Worm (Caenorhabditis elegans) whole organism, L1 larva: ENCODE measurements around the gene C04E12.5.

Experiments used
- ceh-88 ChIP-seq: fragments of 200-800 bp; sonication (Bioruptor generic); IDR thresholded peaks from 2 replicates; pipeline ENCODE4 v1.3.6; 2022; ENCODE audit warnings: missing genetic modification characterization, missing compliant biosample characterization
- ces-1 ChIP-seq: fragments of 150-350 bp; optimal IDR thresholded peaks from 2 replicates; lab custom pipeline; 2014; ENCODE audit warnings: missing biosample characterization, missing genetic modification reagents, missing genetic modification characterization
- elt-3 ChIP-seq, 6 experiments: fragments of 150-350 bp in 1 of 6; sonication (generic microtip); optimal IDR thresholded peaks; 2 replicates each; lab custom pipeline; 2017 to 2018; ENCODE audit warnings: missing biosample characterization in 6 of 6, missing genetic modification characterization in 6 of 6, inconsistent platforms in 1 of 6
- fos-1 ChIP-seq: fragments of 150-350 bp; optimal IDR thresholded peaks from 2 replicates; lab custom pipeline; 2014; ENCODE audit warnings: missing biosample characterization, missing genetic modification characterization
- lin-15B ChIP-seq: fragments of 150-350 bp; sonication (generic microtip); optimal IDR thresholded peaks from 3 replicates; lab custom pipeline; 2014; ENCODE audit warnings: missing biosample characterization, missing genetic modification characterization
- lin-35 ChIP-seq, 2 experiments: fragments of 150-350 bp; optimal IDR thresholded peaks; 2 replicates each; lab custom pipeline; 2014; ENCODE audit warnings: missing biosample characterization in 2 of 2, missing genetic modification characterization in 2 of 2, missing genetic modification reagents in 2 of 2
- lin-39 ChIP-seq: fragments of 150-350 bp; optimal IDR thresholded peaks from 2 replicates; lab custom pipeline; 2014; ENCODE audit warnings: missing biosample characterization, missing genetic modification reagents, missing genetic modification characterization
- mep-1 ChIP-seq: fragments of 150-350 bp; optimal IDR thresholded peaks from 2 replicates; lab custom pipeline; 2014; ENCODE audit warnings: missing biosample characterization, missing genetic modification characterization
- nhr-12 ChIP-seq: sonication (generic microtip); optimal IDR thresholded peaks from 2 replicates; lab custom pipeline; 2017; ENCODE audit warnings: missing biosample characterization, missing genetic modification characterization
- nhr-20 ChIP-seq: sonication (generic microtip); optimal IDR thresholded peaks from 2 replicates; lab custom pipeline; 2016; ENCODE audit warnings: mild to moderate bottlenecking, missing genetic modification characterization, missing compliant biosample characterization
- skn-1 ChIP-seq: fragments of 150-350 bp; optimal IDR thresholded peaks from 2 replicates; lab custom pipeline; 2014; ENCODE audit warnings: missing biosample characterization, missing genetic modification characterization

ce11 chrV:3394694-3395240 is 36.4 kb downstream of the C04E12.5 start, which contains the start of gene T20D4.15:
- TF ChIP-seq mep-1 (no peak), lin-39 (no peak), fos-1 (no peak), lin-35 (GFP tag; optimal IDR thresholded peaks at IDR 0.05; lab: Kevin White, UChicago) (no peak), ces-1 (GFP tag; lab: Kevin White, UChicago) (no peak), skn-1 (tag; lab: Kevin White, UChicago) (no peak), nhr-12 (no peak), lin-15B (tag; lab: Kevin White, UChicago) (no peak), elt-3 (tag; optimal IDR thresholded peaks at IDR 0.05; lab: Kevin White, UChicago) (no peak), nhr-20 (tag; lab: Kevin White, UChicago) (no peak), ceh-88 (GFP tag; lab: Robert Waterston, UW) (no peak)
